Fruit fly (Drosophila melanogaster): ENCODE results near the gene CG4119.

DNA sequence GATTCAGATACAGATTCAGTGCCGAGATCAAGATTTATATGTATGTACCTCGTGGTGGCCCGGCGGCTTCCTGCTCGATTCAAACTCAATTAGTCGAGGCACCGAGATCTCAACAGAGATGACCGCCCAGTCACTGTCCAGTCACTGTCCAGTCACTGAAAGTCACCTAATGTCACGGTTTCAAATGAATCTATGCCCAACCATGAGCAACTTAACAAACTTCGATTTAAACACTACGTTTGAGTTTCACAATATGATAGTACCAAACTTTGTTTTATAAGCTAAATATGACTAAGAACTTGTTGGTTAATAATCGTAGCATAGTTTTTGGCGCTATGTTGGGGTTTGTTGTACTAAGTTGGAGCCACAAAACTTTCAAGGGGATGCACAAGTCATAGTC is 39.2 kb downstream of the CG4119 start:
- TF ChIP-seq Dll (optimal IDR thresholded peaks at IDR 0.05), result no peak
- no peak for TF ChIP-seq psq (optimal IDR thresholded peaks at IDR 0.05)
- no peak for TF ChIP-seq CG8478 (optimal IDR thresholded peaks at IDR 0.05)

All from whole organism.